Worm (Caenorhabditis elegans) whole organism, mixed stage, embryonic: ENCODE results near the gene T11F9.1.
"Not testable (repeated sequence)": the region's sequence is repeated elsewhere in the genome, so short reads cannot be mapped to it uniquely, and the experiment has no call there.

Experiments
- lin-13 ChIP-seq: fragments of 150-350 bp; optimal IDR thresholded peaks from 2 replicates; lab custom pipeline; 2014; ENCODE audit warnings: missing biosample characterization, missing genetic modification characterization
- nhr-28 ChIP-seq: fragments of 150-350 bp; optimal IDR thresholded peaks from 2 replicates; lab custom pipeline; 2014; ENCODE audit warnings: missing biosample characterization, missing genetic modification characterization
- nhr-76 ChIP-seq: sonication (generic microtip); optimal IDR thresholded peaks from 2 replicates; lab custom pipeline; 2017; ENCODE audit warnings: missing biosample characterization, missing genetic modification characterization
- pha-4 ChIP-seq: fragments of 150-350 bp; optimal IDR thresholded peaks from 2 replicates; lab custom pipeline; 2018; ENCODE audit warnings: missing biosample characterization, missing genetic modification reagents, missing genetic modification characterization
- unc-120 ChIP-seq: sonication (generic microtip); optimal IDR thresholded peaks from 2 replicates; lab custom pipeline; 2017; ENCODE audit warnings: missing genetic modification characterization, missing compliant biosample characterization; ENCODE audit not compliant: poor library complexity, severe bottlenecking

DNA sequence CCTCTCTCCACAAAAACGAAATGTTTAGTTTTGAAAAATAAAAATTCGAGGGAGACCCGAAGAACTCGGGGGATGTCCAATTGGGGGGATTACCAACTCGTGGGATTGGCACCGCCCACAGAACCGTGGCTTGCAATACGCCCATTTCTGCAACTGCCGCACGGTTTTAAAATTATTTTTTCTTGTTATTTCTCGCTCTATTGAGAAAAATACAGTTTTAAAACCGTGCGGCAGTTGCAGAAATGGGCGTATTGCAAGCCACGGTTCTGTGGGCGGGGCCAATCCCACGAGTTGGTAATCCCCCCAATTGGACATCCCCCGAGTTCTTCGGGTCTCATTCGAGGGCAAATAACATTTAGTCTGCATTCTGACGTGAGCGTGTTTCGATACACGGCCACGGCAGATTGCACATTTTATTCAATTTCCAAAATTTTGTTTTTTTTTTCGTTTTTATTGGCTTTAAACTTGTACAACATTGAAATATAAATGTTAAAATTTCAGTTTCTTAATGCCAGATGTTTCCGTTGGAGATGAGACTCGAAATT is 45.6 kb downstream of the T11F9.1 start, which contains the start of the genes C55A6.1 and C55A6.10:
- TF ChIP-seq nhr-28, nhr-76, pha-4, unc-120 (tag; lab: Kevin White, UChicago): not testable (repeated sequence)
- TF ChIP-seq lin-13 (tag; lab: Kevin White, UChicago) = peak; percentile 12
